Fruit fly (Drosophila melanogaster) whole organism, pupa: Measurements from ENCODE around the gene CG13045.

Source experiments
- CG10348 ChIP-seq: fragments of 200-800 bp; sonication (Bioruptor generic); IDR thresholded peaks from 2 replicates; pipeline ENCODE4 v1.3.6; 2022; ENCODE audit warnings: missing biosample characterization, missing genetic modification characterization
- CG32121 ChIP-seq: fragments of 200-800 bp; sonication (Bioruptor generic); IDR thresholded peaks from 2 replicates; pipeline ENCODE4 v1.3.6; 2022; ENCODE audit warnings: missing biosample characterization, missing genetic modification characterization
- Pif1B ChIP-seq: fragments of 200-800 bp; sonication (Bioruptor generic); optimal IDR thresholded peaks from 3 replicates; lab custom pipeline; 2016; ENCODE audit warnings: missing biosample characterization, missing genetic modification characterization
- fd96Ca ChIP-seq: fragments of 200-800 bp; sonication (Bioruptor generic); IDR thresholded peaks from 3 replicates; pipeline ENCODE4 v1.3.6; 2022; ENCODE audit warnings: missing biosample characterization, missing genetic modification characterization

dm6 chr3L:16283821-16284220, 6.9 kb downstream of the CG13045 start, which contains the start of gene CG13048:
- TF ChIP-seq fd96Ca (GFP tag; lab: Robert Waterston, UW) (no peak), Pif1B (no peak), CG32121 (no peak), CG10348 (GFP tag; lab: Robert Waterston, UW) (0 out of 2 replicates have a peak, but pooled peaks have one; percentile 16)
